Fruit fly (Drosophila melanogaster) whole organism: ENCODE results near the gene Eig71Ed.

ENCODE experiments used
- CG8478 ChIP-seq: fragments of >200 bp; optimal IDR thresholded peaks from 2 replicates; lab custom pipeline; 2018; ENCODE audit warnings: inconsistent platforms
- pan ChIP-seq: fragments of >200 bp; optimal IDR thresholded peaks from 2 replicates; lab custom pipeline; 2017
- usp ChIP-seq: fragments of >200 bp; optimal IDR thresholded peaks from 2 replicates; lab custom pipeline; 2017; ENCODE audit warnings: missing biosample characterization, missing genetic modification characterization, mixed read lengths

DNA sequence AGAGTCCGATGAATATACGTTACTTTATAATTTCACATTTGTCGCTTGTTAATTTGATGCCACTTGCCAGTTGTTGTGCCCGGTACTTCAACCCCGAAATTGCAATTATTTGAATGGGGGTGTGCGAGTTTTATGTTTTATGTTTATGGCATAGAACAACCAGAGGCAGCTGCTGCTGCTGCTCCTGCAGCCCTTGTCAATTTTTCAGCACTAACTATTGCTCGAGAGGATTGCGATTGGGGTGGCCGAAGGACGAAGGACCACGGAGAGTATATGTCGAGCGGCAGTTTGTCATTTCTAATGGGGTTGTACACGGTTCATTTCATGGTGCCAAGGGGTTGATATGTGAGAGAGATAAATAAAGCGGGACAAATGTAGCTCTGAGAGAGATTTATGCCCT, 28.2 kb upstream of the Eig71Ed start:
- TF ChIP-seq CG8478 (lab: Kevin White, UChicago) (no peak), usp (GFP tag; lab: Kevin White, UChicago) (no peak), pan (lab: Kevin White, UChicago) (no peak)
